Fruit fly (Drosophila melanogaster) whole organism, embryonic: Measurements from ENCODE around the gene CG5043.

ENCODE experiments used
- ATbp ChIP-seq: fragments of 200-800 bp; sonication (Bioruptor generic); optimal IDR thresholded peaks from 2 replicates; lab custom pipeline; 2017; ENCODE audit warnings: missing biosample characterization, mild to moderate bottlenecking, missing genetic modification characterization, missing genetic modification reagents
- Aef1 ChIP-seq: fragments of 200-800 bp; sonication (Bioruptor generic); IDR thresholded peaks from 3 replicates; pipeline ENCODE4 v1.3.6; 2022; ENCODE audit warnings: missing biosample characterization, missing genetic modification characterization
- Blimp-1 ChIP-seq: fragments of 200-800 bp; sonication (Bioruptor generic); optimal IDR thresholded peaks from 3 replicates; lab custom pipeline; 2018; ENCODE audit warnings: missing biosample characterization, missing genetic modification characterization, mild to moderate bottlenecking, moderate library complexity, missing genetic modification reagents
- Bteb2 ChIP-seq: fragments of 200-800 bp; sonication (Bioruptor generic); optimal IDR thresholded peaks from 2 replicates; lab custom pipeline; 2016; ENCODE audit warnings: missing biosample characterization, missing genetic modification characterization
- CG10321 ChIP-seq: fragments of 200-800 bp; sonication (Bioruptor generic); IDR thresholded peaks from 2 replicates; pipeline ENCODE4 v1.3.6; 2022; ENCODE audit warnings: missing biosample characterization, missing genetic modification characterization
- CG10654 ChIP-seq: fragments of 200-800 bp; sonication (Bioruptor generic); optimal IDR thresholded peaks from 2 replicates; lab custom pipeline; 2016; ENCODE audit warnings: missing biosample characterization, missing genetic modification characterization
- CG10979 ChIP-seq: fragments of 200-800 bp; sonication (Bioruptor generic); optimal IDR thresholded peaks from 2 replicates; lab custom pipeline; 2018; ENCODE audit warnings: missing biosample characterization, mild to moderate bottlenecking, missing genetic modification characterization, moderate library complexity
- CG11085 ChIP-seq: fragments of 200-800 bp; sonication (Bioruptor generic); IDR thresholded peaks from 2 replicates; pipeline ENCODE4 v1.3.6; 2022; ENCODE audit warnings: missing biosample characterization, missing genetic modification characterization
- CG12299 ChIP-seq: fragments of 200-800 bp; sonication (Bioruptor generic); optimal IDR thresholded peaks from 2 replicates; lab custom pipeline; 2018; ENCODE audit warnings: missing biosample characterization, mild to moderate bottlenecking, missing genetic modification characterization
- CG13624 ChIP-seq: fragments of 200-800 bp; sonication (Bioruptor generic); optimal IDR thresholded peaks from 2 replicates; lab custom pipeline; 2016; ENCODE audit warnings: missing biosample characterization, missing genetic modification characterization
- CG17359 ChIP-seq: fragments of 200-800 bp; sonication (Bioruptor generic); optimal IDR thresholded peaks from 3 replicates; lab custom pipeline; 2018; ENCODE audit warnings: missing biosample characterization, mild to moderate bottlenecking, missing genetic modification characterization, moderate library complexity
- CG2875 ChIP-seq: fragments of 200-800 bp; sonication (Bioruptor generic); optimal IDR thresholded peaks from 2 replicates; lab custom pipeline; 2017; ENCODE audit warnings: missing biosample characterization, mild to moderate bottlenecking, missing genetic modification characterization, missing genetic modification reagents
- CG33213 ChIP-seq: fragments of 200-800 bp; sonication (Bioruptor generic); optimal IDR thresholded peaks from 3 replicates; lab custom pipeline; 2016; ENCODE audit warnings: missing biosample characterization, missing genetic modification characterization
- CG6254 ChIP-seq: fragments of 200-800 bp; sonication (Bioruptor generic); optimal IDR thresholded peaks from 3 replicates; lab custom pipeline; 2017; ENCODE audit warnings: mild to moderate bottlenecking, missing biosample characterization, missing genetic modification reagents, missing genetic modification characterization
- CG6813 ChIP-seq: fragments of 200-800 bp; sonication (Bioruptor generic); optimal IDR thresholded peaks from 2 replicates; lab custom pipeline; 2017; ENCODE audit warnings: missing biosample characterization, missing genetic modification characterization, mild to moderate bottlenecking, moderate library complexity, missing genetic modification reagents
- CG7745 ChIP-seq: fragments of 200-800 bp; sonication (Bioruptor generic); optimal IDR thresholded peaks from 2 replicates; lab custom pipeline; 2018; ENCODE audit warnings: missing biosample characterization, mild to moderate bottlenecking, missing genetic modification characterization, moderate library complexity
- CHES-1-like ChIP-seq: fragments of 200-800 bp; sonication (Bioruptor generic); optimal IDR thresholded peaks from 2 replicates; lab custom pipeline; 2016; ENCODE audit warnings: missing biosample characterization, missing genetic modification characterization
- CTCF ChIP-seq: fragments of 200-800 bp; sonication (Bioruptor generic); optimal IDR thresholded peaks from 2 replicates; lab custom pipeline; 2017; ENCODE audit warnings: missing biosample characterization, mild to moderate bottlenecking, missing genetic modification characterization, moderate library complexity
- Chrac-16 ChIP-seq: fragments of 200-800 bp; sonication (Bioruptor generic); optimal IDR thresholded peaks from 3 replicates; lab custom pipeline; 2016; ENCODE audit warnings: missing biosample characterization, missing genetic modification characterization
- Dfd ChIP-seq, 2 experiments: fragments of >200 bp; optimal IDR thresholded peaks; 2 replicates each; lab custom pipeline; 2017; ENCODE audit warnings: missing biosample characterization in 2 of 2, missing genetic modification characterization in 2 of 2
- Jarid2 ChIP-seq: fragments of 200-800 bp; sonication (Bioruptor generic); optimal IDR thresholded peaks from 3 replicates; lab custom pipeline; 2017; ENCODE audit warnings: mild to moderate bottlenecking, missing biosample characterization, missing genetic modification reagents, missing genetic modification characterization
- Lim3 ChIP-seq: fragments of 200-800 bp; sonication (Bioruptor generic); IDR thresholded peaks from 2 replicates; pipeline ENCODE4 v1.3.6; 2022; ENCODE audit warnings: missing biosample characterization, missing genetic modification characterization
- MBD-R2 ChIP-seq: fragments of 200-800 bp; sonication (Bioruptor generic); IDR thresholded peaks from 2 replicates; pipeline ENCODE4 v1.3.6; 2022; ENCODE audit warnings: missing biosample characterization, missing genetic modification characterization
- MESR4 ChIP-seq: fragments of 200-800 bp; sonication (Bioruptor generic); optimal IDR thresholded peaks from 2 replicates; lab custom pipeline; 2018; ENCODE audit warnings: missing biosample characterization, mild to moderate bottlenecking, missing genetic modification characterization, moderate library complexity
- Mes4 ChIP-seq: fragments of 200-800 bp; sonication (Bioruptor generic); optimal IDR thresholded peaks from 2 replicates; lab custom pipeline; 2016; ENCODE audit warnings: missing biosample characterization, missing genetic modification characterization
- Mrtf ChIP-seq: fragments of 200-800 bp; sonication (Bioruptor generic); IDR thresholded peaks from 3 replicates; pipeline ENCODE4 v1.3.6; 2022; ENCODE audit warnings: missing biosample characterization, missing genetic modification characterization
- NK7.1 ChIP-seq: fragments of 200-800 bp; sonication (Bioruptor generic); optimal IDR thresholded peaks from 3 replicates; lab custom pipeline; 2016; ENCODE audit warnings: missing biosample characterization, missing genetic modification characterization
- Opbp ChIP-seq: fragments of 200-800 bp; sonication (Bioruptor generic); IDR thresholded peaks from 3 replicates; pipeline ENCODE4 v1.3.6; 2022; ENCODE audit warnings: missing biosample characterization, missing genetic modification characterization; ENCODE audit not compliant: partially characterized antibody
- PHDP ChIP-seq: fragments of 200-800 bp; sonication (Bioruptor generic); optimal IDR thresholded peaks from 3 replicates; lab custom pipeline; 2018; ENCODE audit warnings: missing biosample characterization, mild to moderate bottlenecking, missing genetic modification characterization, moderate library complexity
- Taf1 ChIP-seq: fragments of 200-800 bp; sonication (Bioruptor generic); IDR thresholded peaks from 2 replicates; pipeline ENCODE4 v1.3.6; 2022; ENCODE audit warnings: missing biosample characterization, missing genetic modification characterization
- ab ChIP-seq: fragments of 200-800 bp; sonication (Bioruptor generic); optimal IDR thresholded peaks from 2 replicates; lab custom pipeline; 2016; ENCODE audit warnings: missing biosample characterization, missing genetic modification characterization
- al ChIP-seq: fragments of 200-800 bp; sonication (Bioruptor generic); IDR thresholded peaks from 2 replicates; pipeline ENCODE4 v1.3.6; 2022; ENCODE audit warnings: missing biosample characterization, missing genetic modification characterization
- az2 ChIP-seq: fragments of 200-800 bp; sonication (Bioruptor generic); optimal IDR thresholded peaks from 3 replicates; lab custom pipeline; 2016; ENCODE audit warnings: missing biosample characterization, missing genetic modification characterization
- bcd ChIP-seq: fragments of 200-800 bp; sonication (Bioruptor generic); optimal IDR thresholded peaks from 2 replicates; lab custom pipeline; 2017; ENCODE audit warnings: missing biosample characterization, mild to moderate bottlenecking, missing genetic modification characterization
- bowl ChIP-seq: fragments of 200-800 bp; sonication (Bioruptor generic); IDR thresholded peaks from 2 replicates; pipeline ENCODE4 v1.3.6; 2022; ENCODE audit warnings: missing biosample characterization, missing genetic modification characterization
- crc ChIP-seq: fragments of 200-800 bp; sonication (Bioruptor generic); optimal IDR thresholded peaks from 2 replicates; lab custom pipeline; 2016; ENCODE audit warnings: missing biosample characterization, missing genetic modification characterization
- exex ChIP-seq: fragments of 200-800 bp; sonication (Bioruptor generic); optimal IDR thresholded peaks from 4 replicates; lab custom pipeline; 2018; ENCODE audit warnings: missing biosample characterization, mild to moderate bottlenecking, missing genetic modification characterization, moderate library complexity
- fru ChIP-seq: fragments of >200 bp; optimal IDR thresholded peaks from 2 replicates; lab custom pipeline; 2017
- grn ChIP-seq: fragments of 200-800 bp; sonication (Bioruptor generic); optimal IDR thresholded peaks from 3 replicates; lab custom pipeline; 2017; ENCODE audit warnings: missing biosample characterization, missing genetic modification characterization
- her ChIP-seq: fragments of 200-800 bp; sonication (Bioruptor generic); optimal IDR thresholded peaks from 2 replicates; lab custom pipeline; 2016; ENCODE audit warnings: missing biosample characterization, missing genetic modification characterization
- jumu ChIP-seq: fragments of 200-800 bp; sonication (Bioruptor generic); optimal IDR thresholded peaks from 3 replicates; lab custom pipeline; 2016; ENCODE audit warnings: missing biosample characterization, missing genetic modification characterization
- lilli ChIP-seq: fragments of 200-800 bp; sonication (Bioruptor generic); optimal IDR thresholded peaks from 3 replicates; lab custom pipeline; 2016; ENCODE audit warnings: missing biosample characterization, missing genetic modification characterization
- nmo ChIP-seq: fragments of 200-800 bp; sonication (Bioruptor generic); optimal IDR thresholded peaks from 2 replicates; lab custom pipeline; 2018; ENCODE audit warnings: missing biosample characterization, mild to moderate bottlenecking, missing genetic modification characterization, moderate library complexity
- sens-2 ChIP-seq: fragments of 200-800 bp; sonication (Bioruptor generic); IDR thresholded peaks from 2 replicates; pipeline ENCODE4 v1.3.6; 2022; ENCODE audit warnings: missing biosample characterization, missing genetic modification characterization
- stwl ChIP-seq: fragments of 200-800 bp; sonication (Bioruptor generic); optimal IDR thresholded peaks from 3 replicates; lab custom pipeline; 2018; ENCODE audit warnings: missing biosample characterization, mild to moderate bottlenecking, missing genetic modification characterization, moderate library complexity
- tll ChIP-seq, 2 experiments: fragments of 200-800 bp in 1 of 2; fragments of >200 bp in 1 of 2; sonication (Bioruptor generic) in 1 of 2; optimal IDR thresholded peaks; 2 replicates each; lab custom pipeline; 2017 to 2019; ENCODE audit warnings: missing biosample characterization in 2 of 2, missing genetic modification characterization in 2 of 2, mild to moderate bottlenecking in 1 of 2, moderate library complexity in 1 of 2
- usp ChIP-seq: fragments of >200 bp; optimal IDR thresholded peaks from 2 replicates; lab custom pipeline; 2017; ENCODE audit warnings: missing biosample characterization, missing genetic modification characterization

Gene CG5043

DNA sequence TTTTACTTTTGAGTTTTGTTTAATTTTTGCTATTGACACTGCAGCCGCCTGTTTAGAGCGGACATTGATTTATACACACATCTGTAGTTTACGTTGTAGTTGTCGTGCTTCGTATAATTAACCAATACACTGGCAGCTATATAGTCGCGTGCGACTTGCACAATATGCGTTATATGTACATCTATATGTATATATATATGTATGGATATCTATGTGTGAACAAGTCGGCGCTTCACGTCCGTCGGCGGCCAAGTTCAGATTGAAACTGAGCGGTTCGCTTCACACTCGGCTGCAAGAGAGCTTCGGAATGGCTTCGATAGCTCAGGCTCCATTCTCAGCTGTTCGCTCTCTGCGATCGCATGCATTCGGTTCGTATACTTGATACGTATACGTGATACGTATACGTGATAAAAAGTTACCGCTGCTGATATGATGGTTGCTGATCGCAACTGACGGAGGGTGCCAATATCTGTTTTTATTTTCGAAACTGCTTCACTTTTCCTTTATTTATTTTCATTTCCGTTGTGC lies 5.7 kb upstream of the CG5043 start (continued):
- TF ChIP-seq CTCF (GFP tag; lab: Kevin White, UChicago), result no peak
- TF ChIP-seq CHES-1-like, result no peak
- no peak for TF ChIP-seq fru (lab: Kevin White, UChicago)
- TF ChIP-seq CG10654 (GFP tag; lab: Kevin White, UChicago), result no peak
- no peak; the same call in 1 of the 2 replicates for TF ChIP-seq MBD-R2 (GFP tag; lab: Robert Waterston, UW)
- TF ChIP-seq sens-2 (GFP tag; lab: Robert Waterston, UW), result no peak
- TF ChIP-seq NK7.1 (GFP tag; lab: Kevin White, UChicago), result no peak
- no peak for TF ChIP-seq ATbp (GFP tag; lab: Kevin White, UChicago)
- TF ChIP-seq CG13624 (GFP tag; lab: Kevin White, UChicago), result no peak
- peak; percentile 21 for TF ChIP-seq grn (GFP tag; lab: Kevin White, UChicago)
- no peak for TF ChIP-seq Mes4 (GFP tag; lab: Kevin White, UChicago)

DNA sequence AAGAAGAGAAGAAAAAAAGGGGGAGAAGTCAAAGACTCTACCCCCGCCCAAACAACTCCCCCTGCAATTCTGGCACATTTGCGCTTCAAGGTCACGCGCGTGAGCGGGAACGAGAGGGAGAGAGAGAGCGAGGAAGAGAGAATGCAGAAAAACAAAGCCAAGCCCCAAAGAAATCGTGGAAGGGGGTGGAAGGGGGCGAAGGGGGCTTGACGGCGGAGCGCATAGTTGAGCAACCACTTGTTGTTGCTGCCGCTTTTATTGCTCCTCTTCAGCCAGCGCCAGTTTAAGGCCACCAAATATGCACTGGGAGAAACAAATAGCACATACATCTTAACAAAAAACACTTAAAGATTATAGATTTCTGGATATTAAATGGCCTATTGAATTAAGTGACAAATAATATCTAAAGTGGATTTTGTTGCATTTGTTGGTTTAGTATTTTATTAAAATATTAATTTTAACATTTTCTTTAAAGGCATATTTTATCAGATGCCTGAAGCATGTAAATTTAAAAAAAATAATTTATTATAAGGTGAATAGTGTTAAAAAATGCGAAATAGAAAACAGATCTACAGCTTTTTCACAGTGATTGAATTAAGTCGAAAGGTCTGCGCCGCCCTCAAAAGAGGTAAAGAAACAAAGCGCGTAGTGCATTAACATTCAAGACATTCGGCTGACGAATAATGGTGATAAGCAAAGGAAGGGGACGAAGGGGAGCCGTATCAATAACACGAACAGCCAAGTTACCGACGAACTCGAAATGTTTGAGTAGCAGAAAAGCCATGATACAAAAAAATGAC lies 3.7 kb upstream of the CG5043 start:
- TF ChIP-seq bcd, result peak; percentile 94
- TF ChIP-seq her, result no peak
- peak; percentile 66; the same call in 1 of the 2 replicates for TF ChIP-seq bowl (GFP tag; lab: Robert Waterston, UW)
- TF ChIP-seq CG10321 (GFP tag; lab: Robert Waterston, UW), result no peak
- no peak for TF ChIP-seq CG33213 (GFP tag; lab: Kevin White, UChicago)
- TF ChIP-seq CG11085 (GFP tag; lab: Robert Waterston, UW), result peak; percentile 82
- peak; percentile 78 for TF ChIP-seq exex (tag; lab: Kevin White, UChicago)
- TF ChIP-seq CHES-1-like, result peak; percentile 15
- TF ChIP-seq Opbp (GFP tag; lab: Robert Waterston, UW), result no peak
- TF ChIP-seq al (GFP tag; lab: Robert Waterston, UW), result peak; percentile 65
- TF ChIP-seq PHDP (tag; lab: Kevin White, UChicago), result peak; percentile 98
- peak; percentile 90; the same call in 2 of the 3 replicates for TF ChIP-seq Mrtf (GFP tag; lab: Robert Waterston, UW)
- TF ChIP-seq CG7745 (tag; lab: Kevin White, UChicago), result no peak
- TF ChIP-seq Mes4 (GFP tag; lab: Kevin White, UChicago), result peak; percentile 30
- no peak for TF ChIP-seq usp (GFP tag; lab: Kevin White, UChicago)
- peak; percentile 89 for TF ChIP-seq CG6254 (GFP tag; lab: Kevin White, UChicago)
- TF ChIP-seq Lim3 (GFP tag; lab: Robert Waterston, UW), result peak; percentile 83
- peak; percentile 84 for TF ChIP-seq nmo (GFP tag; lab: Kevin White, UChicago)
- peak; percentile 81 for TF ChIP-seq CG2875 (GFP tag; lab: Kevin White, UChicago)
- peak; percentile 79 for TF ChIP-seq CG12299 (tag; lab: Kevin White, UChicago)
- TF ChIP-seq Bteb2 (GFP tag; lab: Kevin White, UChicago), result peak; percentile 69
- peak; percentile 93 for TF ChIP-seq CG6813 (GFP tag; lab: Kevin White, UChicago)
- TF ChIP-seq Jarid2 (GFP tag; lab: Kevin White, UChicago), result peak; percentile 85
- peak; percentile 97 for TF ChIP-seq Blimp-1 (GFP tag; lab: Kevin White, UChicago)
- TF ChIP-seq Chrac-16 (GFP tag; lab: Kevin White, UChicago), result peak; percentile 88
- TF ChIP-seq jumu, result peak; percentile 45
- peak; percentile 9 for TF ChIP-seq crc
- peak; percentile 55 for TF ChIP-seq Taf1 (GFP tag; lab: Robert Waterston, UW)
- peak; percentile 98 for TF ChIP-seq CG10979 (tag; lab: Kevin White, UChicago)
- peak; percentile 94 for TF ChIP-seq Aef1 (GFP tag; lab: Robert Waterston, UW)
- TF ChIP-seq tll (GFP tag; optimal IDR thresholded peaks at IDR 0.05; lab: Kevin White, UChicago), result no peak
- peak; percentile 7 for TF ChIP-seq ab (GFP tag; lab: Kevin White, UChicago)
- peak; percentile 8 for TF ChIP-seq MESR4 (GFP tag; lab: Kevin White, UChicago)
- no peak for TF ChIP-seq Dfd (GFP tag; optimal IDR thresholded peaks at IDR 0.05; lab: Kevin White, UChicago)
- TF ChIP-seq sens-2 (GFP tag; lab: Robert Waterston, UW), result 0 out of 2 replicates have a peak, but pooled peaks have one; percentile 12
- peak; percentile 19 for TF ChIP-seq stwl (tag; lab: Kevin White, UChicago)
- TF ChIP-seq az2 (GFP tag; lab: Kevin White, UChicago), result peak; percentile 94
- peak; percentile 98 for TF ChIP-seq CG17359 (tag; lab: Kevin White, UChicago)
- TF ChIP-seq lilli (GFP tag; lab: Kevin White, UChicago), result peak; percentile 67
